Fruit fly (Drosophila melanogaster): ENCODE measurements around the gene CG42371.
A peak's percentile ranks its signal among the peaks of the same experiment; 100 is the strongest.

Gene CG42371

DNA sequence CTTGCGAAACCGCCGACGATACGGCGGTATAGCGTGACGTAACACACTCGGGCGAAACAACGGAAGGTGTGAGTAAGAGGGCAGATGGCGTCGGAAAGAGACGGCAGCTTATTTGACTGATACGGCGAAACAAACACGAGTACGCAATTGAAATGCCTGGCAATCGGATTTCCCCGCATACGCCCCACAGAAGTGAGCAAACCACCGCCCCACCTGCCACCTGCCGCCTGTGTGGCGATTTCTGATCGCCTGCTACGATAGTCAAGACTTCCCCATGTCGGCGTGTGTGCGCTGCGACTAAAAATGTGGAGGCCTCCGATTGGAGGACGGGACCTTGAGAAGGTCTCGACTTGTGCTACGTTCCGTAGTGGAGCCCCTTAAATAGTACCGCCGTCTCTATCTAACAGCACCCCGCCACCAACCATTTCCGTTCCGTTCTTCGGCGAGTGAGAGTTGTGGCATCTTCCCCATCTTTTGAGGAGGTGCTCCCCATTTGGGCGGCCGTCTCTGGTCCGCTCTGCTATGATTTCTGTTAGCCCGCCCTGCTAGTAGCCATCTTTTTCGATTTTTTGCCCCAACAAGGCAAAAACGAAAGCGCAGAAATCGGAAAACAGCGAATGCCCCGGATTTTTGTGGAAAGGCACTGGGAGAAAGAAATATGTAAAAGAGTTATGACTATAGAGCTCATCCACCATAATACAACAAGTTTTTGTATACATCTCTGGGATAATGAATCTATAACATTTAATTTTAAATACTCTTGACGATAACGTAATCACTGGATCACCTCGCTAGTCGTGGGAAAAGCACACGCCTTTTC lies 18.2 kb downstream of the CG42371 start (continued):
- TF ChIP-seq CG1792 (GFP tag; optimal IDR thresholded peaks at IDR 0.05), result peak; percentile 90
- peak; percentile 90 for TF ChIP-seq fd96Cb (tag; optimal IDR thresholded peaks at IDR 0.05)
- TF ChIP-seq ac (GFP tag; optimal IDR thresholded peaks at IDR 0.05), result peak; percentile 51
- peak; percentile 74 for TF ChIP-seq Usf (GFP tag; optimal IDR thresholded peaks at IDR 0.05)
- TF ChIP-seq lbe (GFP tag; optimal IDR thresholded peaks at IDR 0.05), result peak; percentile 97
- peak; percentile 61 for TF ChIP-seq twi (tag; optimal IDR thresholded peaks at IDR 0.05)
- TF ChIP-seq tx (GFP tag; optimal IDR thresholded peaks at IDR 0.05), result peak; percentile 80
- TF ChIP-seq lmd (GFP tag; IDR thresholded peaks at IDR 0.05), result no peak
- TF ChIP-seq CG7556 (GFP tag; optimal IDR thresholded peaks at IDR 0.05), result peak; percentile 86
- TF ChIP-seq CG14014 (GFP tag; IDR thresholded peaks at IDR 0.05), result no peak
- TF ChIP-seq CG8478 (optimal IDR thresholded peaks at IDR 0.05), result peak; percentile 78
- TF ChIP-seq CG15514 (GFP tag; optimal IDR thresholded peaks at IDR 0.05), result peak; percentile 71
- TF ChIP-seq grau (tag; optimal IDR thresholded peaks at IDR 0.05), result peak; percentile 83
- peak; percentile 90 for TF ChIP-seq jumu (GFP tag; optimal IDR thresholded peaks at IDR 0.05)
- TF ChIP-seq Dip3 (GFP tag; optimal IDR thresholded peaks at IDR 0.05), result peak; percentile 89
- peak; percentile 84 for TF ChIP-seq kni (GFP tag; optimal IDR thresholded peaks at IDR 0.05)
- no peak for TF ChIP-seq dimm (GFP tag; IDR thresholded peaks at IDR 0.05)
- TF ChIP-seq Nf-YB (GFP tag; optimal IDR thresholded peaks at IDR 0.05), result peak; percentile 90
- peak; percentile 99 for TF ChIP-seq Ets65A (GFP tag)
- peak; percentile 46 for TF ChIP-seq fd3F (GFP tag; optimal IDR thresholded peaks at IDR 0.05)
- no peak for TF ChIP-seq seq (GFP tag; IDR thresholded peaks at IDR 0.05)
- TF ChIP-seq btn (GFP tag; optimal IDR thresholded peaks at IDR 0.05), result peak; percentile 83
- TF ChIP-seq CHES-1-like (GFP tag; optimal IDR thresholded peaks at IDR 0.05), result peak; percentile 80
- TF ChIP-seq dpn (GFP tag; optimal IDR thresholded peaks at IDR 0.05), result peak; percentile 86 to 91
- peak; percentile 88 for TF ChIP-seq dmrt99B (tag; optimal IDR thresholded peaks at IDR 0.05)
- peak; percentile 84 for TF ChIP-seq CG17829 (tag; optimal IDR thresholded peaks at IDR 0.05)
- no peak for TF ChIP-seq CG14667 (GFP tag; IDR thresholded peaks at IDR 0.05)
- TF ChIP-seq CG16813 (GFP tag; IDR thresholded peaks at IDR 0.05; ENCODE audit: partially characterized antibody), result no peak
- no peak for TF ChIP-seq CG2129 (GFP tag; IDR thresholded peaks at IDR 0.05; ENCODE audit: partially characterized antibody)
- TF ChIP-seq TFAM (GFP tag; optimal IDR thresholded peaks at IDR 0.05), result peak; percentile 48
- TF ChIP-seq NK7.1 (GFP tag; optimal IDR thresholded peaks at IDR 0.05), result peak; percentile 75
- TF ChIP-seq org-1 (GFP tag; optimal IDR thresholded peaks at IDR 0.05), result peak; percentile 86
- TF ChIP-seq tap (tag; optimal IDR thresholded peaks at IDR 0.05), result peak; percentile 74
- peak; percentile 31 for TF ChIP-seq schlank (tag; optimal IDR thresholded peaks at IDR 0.05)
- TF ChIP-seq Gug (GFP tag; IDR thresholded peaks at IDR 0.05), result peak; percentile 88
- TF ChIP-seq pros (GFP tag; optimal IDR thresholded peaks at IDR 0.05), result peak; percentile 42
- TF ChIP-seq CG31365 (tag; optimal IDR thresholded peaks at IDR 0.05), result peak; percentile 60
- TF ChIP-seq CG17912 (GFP tag; optimal IDR thresholded peaks at IDR 0.05), result no peak
- TF ChIP-seq CG9727 (GFP tag; optimal IDR thresholded peaks at IDR 0.05), result peak; percentile 85
- peak; percentile 80 for TF ChIP-seq zf30C (GFP tag; optimal IDR thresholded peaks at IDR 0.05)
- peak; percentile 77 for TF ChIP-seq CG17568 (GFP tag; optimal IDR thresholded peaks at IDR 0.05)
- TF ChIP-seq Nf-YC (tag; optimal IDR thresholded peaks at IDR 0.05), result peak; percentile 95
- peak; percentile 89 for TF ChIP-seq CG9609 (GFP tag; optimal IDR thresholded peaks at IDR 0.05)
- TF ChIP-seq D19B (GFP tag; optimal IDR thresholded peaks at IDR 0.05), result peak; percentile 63
- TF ChIP-seq CG16863 (GFP tag; optimal IDR thresholded peaks at IDR 0.05), result peak; percentile 85
- TF ChIP-seq CG3726 (GFP tag; IDR thresholded peaks at IDR 0.05), result no peak
- peak; percentile 70 for TF ChIP-seq fu2 (GFP tag; optimal IDR thresholded peaks at IDR 0.05)
- TF ChIP-seq pnt (GFP tag; optimal IDR thresholded peaks at IDR 0.05), result peak; percentile 87
- no peak for TF ChIP-seq D (optimal IDR thresholded peaks at IDR 0.05)
- peak; percentile 87 for TF ChIP-seq D (GFP tag; optimal IDR thresholded peaks at IDR 0.05)

Data from whole organism, embryonic.